Fruit fly (Drosophila melanogaster): ENCODE results near the gene CG3961.

Gene CG3961

DNA sequence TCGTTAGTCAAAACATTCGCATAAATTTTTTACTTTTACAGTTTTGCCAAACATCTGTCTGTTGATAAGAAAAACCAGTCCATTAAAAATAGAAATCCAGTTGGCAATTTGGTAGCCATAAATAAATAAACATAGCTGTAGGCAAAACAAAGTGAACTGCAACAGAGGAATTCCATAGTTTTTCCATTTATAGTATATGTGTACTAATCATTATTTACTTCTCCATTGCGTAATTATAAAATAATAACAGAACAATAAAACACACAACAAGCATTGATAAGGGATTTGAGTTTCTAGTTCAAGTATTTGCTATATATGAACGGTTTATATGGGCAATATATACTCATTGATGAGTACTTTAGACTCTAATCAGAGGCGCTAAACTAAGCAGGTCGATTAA lies 53.6 kb downstream of the CG3961 start (continued):
- TF ChIP-seq NC2α (GFP tag; optimal IDR thresholded peaks at IDR 0.05) (no peak), fd3F (GFP tag; optimal IDR thresholded peaks at IDR 0.05) (no peak), CG4404 (GFP tag; IDR thresholded peaks at IDR 0.05) (no peak), CG32772 (GFP tag; IDR thresholded peaks at IDR 0.05) (no peak), zfh1 (GFP tag; IDR thresholded peaks at IDR 0.05) (no peak), ara (GFP tag; IDR thresholded peaks at IDR 0.05) (no peak), Bteb2 (GFP tag; optimal IDR thresholded peaks at IDR 0.05) (no peak), bowl (GFP tag; IDR thresholded peaks at IDR 0.05) (no peak), Stat92E (GFP tag; optimal IDR thresholded peaks at IDR 0.05) (no peak), Dad (GFP tag; optimal IDR thresholded peaks at IDR 0.05) (no peak), sens (GFP tag) (peak; percentile 59), sd (tag; optimal IDR thresholded peaks at IDR 0.05) (peak; percentile 66), pzg (GFP tag; optimal IDR thresholded peaks at IDR 0.05) (no peak)

DNA sequence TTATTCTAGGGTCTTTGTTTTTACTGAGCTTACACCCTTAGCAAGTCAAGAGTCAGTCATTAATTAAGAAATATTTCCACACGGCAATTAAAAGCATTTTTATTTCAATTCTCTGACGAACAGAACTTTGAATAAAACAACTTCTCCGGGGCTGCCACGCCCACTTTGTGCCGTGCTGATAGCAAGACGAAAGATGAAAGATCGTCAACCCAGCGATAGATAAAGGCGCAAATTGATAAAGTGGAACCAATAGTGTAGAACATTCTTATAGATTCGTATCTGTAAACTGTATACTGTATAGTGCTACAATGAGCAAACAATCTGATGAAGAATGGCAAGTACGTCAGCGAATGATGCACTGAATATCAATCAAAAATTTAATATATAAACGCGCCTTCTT lies 55.4 kb downstream of the CG3961 start:
- TF ChIP-seq CG34376 (GFP tag; optimal IDR thresholded peaks at IDR 0.05) = peak; percentile 30
- no peak for TF ChIP-seq Abd-B (GFP tag; optimal IDR thresholded peaks at IDR 0.05)
- peak; percentile 53 for TF ChIP-seq CG3065 (GFP tag; optimal IDR thresholded peaks at IDR 0.05)
- TF ChIP-seq E2f2 (GFP tag; IDR thresholded peaks at IDR 0.05) = no peak
- peak; percentile 73 for TF ChIP-seq grn (GFP tag; optimal IDR thresholded peaks at IDR 0.05)
- no peak for TF ChIP-seq kni (GFP tag; optimal IDR thresholded peaks at IDR 0.05)
- TF ChIP-seq sug (tag; optimal IDR thresholded peaks at IDR 0.05) = peak; percentile 20
- peak; percentile 13 for TF ChIP-seq Trl (optimal IDR thresholded peaks at IDR 0.05)
- no peak for TF ChIP-seq Trl (GFP tag; optimal IDR thresholded peaks at IDR 0.05)
- TF ChIP-seq Dbx (GFP tag; IDR thresholded peaks at IDR 0.05) = no peak
- TF ChIP-seq caup (GFP tag; optimal IDR thresholded peaks at IDR 0.05; ENCODE audit: severe bottlenecking) = peak; percentile 0
- TF ChIP-seq CrebB (tag; optimal IDR thresholded peaks at IDR 0.05) = no peak
- TF ChIP-seq CG13894 (tag; optimal IDR thresholded peaks at IDR 0.05) = no peak
- TF ChIP-seq HmgZ (tag; optimal IDR thresholded peaks at IDR 0.05) = peak; percentile 4

DNA sequence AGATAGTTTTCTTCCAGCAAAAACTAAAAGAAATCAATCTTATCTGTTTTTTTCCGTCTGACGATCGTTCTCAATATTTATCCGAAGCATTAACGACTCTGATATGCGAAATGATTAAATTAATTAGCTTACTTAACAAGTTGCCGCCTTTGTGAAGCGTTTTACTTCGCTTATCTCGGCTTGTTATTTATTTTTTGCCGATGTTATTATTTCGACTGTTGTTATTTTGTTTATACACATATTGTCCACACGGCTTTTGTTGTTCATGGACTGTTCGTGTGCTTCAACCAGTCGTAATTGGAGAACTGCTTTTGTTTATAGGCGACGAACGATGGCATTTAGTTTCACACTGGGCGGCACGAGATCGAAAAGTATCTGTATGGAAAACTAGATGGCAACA lies 57.0 kb downstream of the CG3961 start:
- TF ChIP-seq CG15269 (tag; optimal IDR thresholded peaks at IDR 0.05) = peak; percentile 52
- no peak for TF ChIP-seq NK7.1 (GFP tag; optimal IDR thresholded peaks at IDR 0.05)
- no peak for TF ChIP-seq Hr39 (optimal IDR thresholded peaks at IDR 0.05)
- TF ChIP-seq Mad (GFP tag; optimal IDR thresholded peaks at IDR 0.05) = no peak
- no peak for TF ChIP-seq Tbp (GFP tag; optimal IDR thresholded peaks at IDR 0.05)
- no peak for TF ChIP-seq gfzf (GFP tag; optimal IDR thresholded peaks at IDR 0.05)
- peak; percentile 14 for TF ChIP-seq Deaf1 (tag; optimal IDR thresholded peaks at IDR 0.05)
- TF ChIP-seq CG12155 (GFP tag; optimal IDR thresholded peaks at IDR 0.05) = no peak
- TF ChIP-seq gce (GFP tag; IDR thresholded peaks at IDR 0.05) = no peak
- no peak for TF ChIP-seq btn (GFP tag; optimal IDR thresholded peaks at IDR 0.05)
- TF ChIP-seq B-H1 (GFP tag; IDR thresholded peaks at IDR 0.05) = no peak
- no peak for TF ChIP-seq HLH3B (GFP tag; IDR thresholded peaks at IDR 0.05)
- TF ChIP-seq HLHmδ (GFP tag; optimal IDR thresholded peaks at IDR 0.05) = no peak
- TF ChIP-seq CG7556 (GFP tag; optimal IDR thresholded peaks at IDR 0.05) = peak; percentile 19
- TF ChIP-seq MTF-1 (GFP tag; optimal IDR thresholded peaks at IDR 0.05; ENCODE audit: borderline replicate concordance) = no peak
- 0 out of 2 replicates have a peak, but pooled peaks have one; percentile 16 for TF ChIP-seq sob (GFP tag; IDR thresholded peaks at IDR 0.05)
- TF ChIP-seq Xbp1 (GFP tag; optimal IDR thresholded peaks at IDR 0.05) = no peak
- TF ChIP-seq Chrac-16 (GFP tag; optimal IDR thresholded peaks at IDR 0.05) = no peak
- TF ChIP-seq ind (GFP tag; optimal IDR thresholded peaks at IDR 0.05) = no peak
- no peak for TF ChIP-seq Mrtf (GFP tag; IDR thresholded peaks at IDR 0.05)
- TF ChIP-seq CG34422 (GFP tag; IDR thresholded peaks at IDR 0.05) = no peak
- TF ChIP-seq ac (GFP tag; optimal IDR thresholded peaks at IDR 0.05) = no peak
- no peak for TF ChIP-seq CG10431 (GFP tag; optimal IDR thresholded peaks at IDR 0.05)
- TF ChIP-seq Gug (GFP tag; IDR thresholded peaks at IDR 0.05) = no peak
- no peak for TF ChIP-seq Dip3 (GFP tag; optimal IDR thresholded peaks at IDR 0.05)

All from whole organism, embryonic.